Worm (Caenorhabditis elegans): Measurements from ENCODE around the gene C53A5.2.

The C53A5.2 gene

ce11 chrV:14482728-14483210, 40.2 kb downstream of the C53A5.2 start, which contains the start of gene R02D5.3:
TSS of gene R02D5.3 (plus strand) at chrV:14483160.
- TF ChIP-seq ceh-16 (tag; optimal IDR thresholded peaks at IDR 0.05) (no peak), pha-4 (tag; optimal IDR thresholded peaks at IDR 0.05) (peak; percentile 36), unc-62 (GFP tag; optimal IDR thresholded peaks at IDR 0.05) (no peak), elt-2 (tag; optimal IDR thresholded peaks at IDR 0.05) (peak; percentile 64), pqm-1 (tag; optimal IDR thresholded peaks at IDR 0.05) (peak; percentile 64), nhr-25 (tag; optimal IDR thresholded peaks at IDR 0.05) (no peak)

ce11 chrV:14481987-14482386, 41.0 kb downstream of the C53A5.2 start, which contains the start of gene R02D5.10:
TSS of gene R02D5.10 (plus strand) at chrV:14482287.
- TF ChIP-seq aly-2 (tag; optimal IDR thresholded peaks at IDR 0.05) (no peak), nhr-12 (tag; optimal IDR thresholded peaks at IDR 0.05) (no peak), lsy-12 (tag; optimal IDR thresholded peaks at IDR 0.05) (no peak), ztf-4 (tag; optimal IDR thresholded peaks at IDR 0.05) (no peak), R02D3.7 (tag; optimal IDR thresholded peaks at IDR 0.05) (no peak), eor-1 (tag; optimal IDR thresholded peaks at IDR 0.05) (no peak), ztf-11 (tag; optimal IDR thresholded peaks at IDR 0.05) (no peak), egl-5 (tag; optimal IDR thresholded peaks at IDR 0.05) (no peak), hmg-11 (tag; optimal IDR thresholded peaks at IDR 0.05) (no peak), fkh-10 (GFP tag; optimal IDR thresholded peaks at IDR 0.05) (no peak), tbx-2 (tag; optimal IDR thresholded peaks at IDR 0.05) (no peak), nhr-67 (tag; optimal IDR thresholded peaks at IDR 0.05) (no peak), ceh-9 (tag; optimal IDR thresholded peaks at IDR 0.05) (no peak), mml-1 (tag; optimal IDR thresholded peaks at IDR 0.05) (no peak), nhr-23 (tag; optimal IDR thresholded peaks at IDR 0.05) (no peak)

- no peak for TF ChIP-seq nhr-237 (tag; optimal IDR thresholded peaks at IDR 0.05)
- TF ChIP-seq elt-2 (tag; optimal IDR thresholded peaks at IDR 0.05), result peak; percentile 8
Measured at ce11 chrV:14481401-14481800, 41.6 kb downstream of the C53A5.2 start, which contains the start of gene R02D5.7. TSS of gene R02D5.7 (minus strand) at chrV:14481501.

ce11 chrV:14480533-14480932, 42.5 kb downstream of the C53A5.2 start:
- TF ChIP-seq daf-12 (tag; optimal IDR thresholded peaks at IDR 0.05), result no peak
- TF ChIP-seq ztf-11 (tag; optimal IDR thresholded peaks at IDR 0.05), result no peak
- no peak for TF ChIP-seq nhr-77 (tag; optimal IDR thresholded peaks at IDR 0.05)
- TF ChIP-seq snpc-4 (tag; optimal IDR thresholded peaks at IDR 0.05), result no peak
- TF ChIP-seq nhr-25 (tag; optimal IDR thresholded peaks at IDR 0.05), result no peak
- no peak for TF ChIP-seq mml-1 (tag; optimal IDR thresholded peaks at IDR 0.05)
- no peak for TF ChIP-seq eor-1 (tag; optimal IDR thresholded peaks at IDR 0.05)
- TF ChIP-seq elt-1 (tag; optimal IDR thresholded peaks at IDR 0.05), result no peak
- TF ChIP-seq ztf-4 (tag; optimal IDR thresholded peaks at IDR 0.05), result no peak
- no peak for TF ChIP-seq hmg-11 (tag; optimal IDR thresholded peaks at IDR 0.05)
- no peak for TF ChIP-seq nhr-67 (tag; optimal IDR thresholded peaks at IDR 0.05)
- no peak for TF ChIP-seq sea-2 (GFP tag; optimal IDR thresholded peaks at IDR 0.05)
- no peak for TF ChIP-seq nhr-28 (tag; optimal IDR thresholded peaks at IDR 0.05)
- TF ChIP-seq nhr-237 (tag; optimal IDR thresholded peaks at IDR 0.05), result no peak
- TF ChIP-seq tbx-2 (tag; optimal IDR thresholded peaks at IDR 0.05), result no peak
- no peak for TF ChIP-seq fos-1 (tag; optimal IDR thresholded peaks at IDR 0.05)
- no peak for TF ChIP-seq unc-39 (tag; optimal IDR thresholded peaks at IDR 0.05)
- no peak for TF ChIP-seq nhr-12 (tag; optimal IDR thresholded peaks at IDR 0.05)
- no peak for TF ChIP-seq ceh-28 (tag; optimal IDR thresholded peaks at IDR 0.05)
- TF ChIP-seq skn-1 (tag; optimal IDR thresholded peaks at IDR 0.05), result no peak

- TF ChIP-seq tbx-2 (tag; optimal IDR thresholded peaks at IDR 0.05) (no peak), elt-3 (tag; optimal IDR thresholded peaks at IDR 0.05) (no peak), skn-1 (tag; optimal IDR thresholded peaks at IDR 0.05) (no peak), elt-2 (tag; optimal IDR thresholded peaks at IDR 0.05) (peak; percentile 44)
Measured at ce11 chrV:14478979-14479378, 44.0 kb downstream of the C53A5.2 start, which contains the start of gene clec-55. TSS of gene clec-55 (plus strand) at chrV:14479279.

- TF ChIP-seq elt-2 (tag; optimal IDR thresholded peaks at IDR 0.05), result peak; percentile 48
- no peak for TF ChIP-seq snpc-4 (tag; optimal IDR thresholded peaks at IDR 0.05)
- peak; percentile 5 for TF ChIP-seq pqm-1 (tag; optimal IDR thresholded peaks at IDR 0.05)
Measured at ce11 chrV:14476680-14477079, 46.3 kb downstream of the C53A5.2 start, which contains the start of gene clec-54. TSS of gene clec-54 (plus strand) at chrV:14476903.

Measured in whole organism, L3 larva.